Worm (Caenorhabditis elegans) whole organism, early embryonic: ENCODE measurements around the gene vem-1.

Experiments used
- F13C5.2 ChIP-seq: sonication (generic microtip); optimal IDR thresholded peaks from 2 replicates; lab custom pipeline; 2017; ENCODE audit warnings: mild to moderate bottlenecking, missing genetic modification characterization, inconsistent platforms, missing compliant biosample characterization
- ceh-13 ChIP-seq: fragments of 200-800 bp; sonication (Bioruptor generic); optimal IDR thresholded peaks from 2 replicates; lab custom pipeline; 2018; ENCODE audit warnings: mild to moderate bottlenecking, missing genetic modification characterization, missing compliant biosample characterization
- flt-1 ChIP-seq: fragments of 200-800 bp; sonication (Bioruptor generic); IDR thresholded peaks from 2 replicates; pipeline ENCODE4 v1.3.6; 2022; ENCODE audit warnings: missing genetic modification characterization, missing compliant biosample characterization
- hmbx-1 ChIP-seq: sonication (generic microtip); optimal IDR thresholded peaks from 2 replicates; lab custom pipeline; 2016; ENCODE audit warnings: mild to moderate bottlenecking, missing genetic modification characterization, missing compliant biosample characterization
- hnd-1 ChIP-seq: sonication (generic microtip); optimal IDR thresholded peaks from 2 replicates; lab custom pipeline; 2016; ENCODE audit warnings: missing genetic modification characterization, missing compliant biosample characterization
- tbx-37 ChIP-seq: fragments of 200-800 bp; sonication (Bioruptor generic); conservative IDR thresholded peaks from 2 replicates; pipeline ENCODE4 v1.3.6; 2022; ENCODE audit warnings: missing genetic modification reagents, missing genetic modification characterization, missing compliant biosample characterization

DNA sequence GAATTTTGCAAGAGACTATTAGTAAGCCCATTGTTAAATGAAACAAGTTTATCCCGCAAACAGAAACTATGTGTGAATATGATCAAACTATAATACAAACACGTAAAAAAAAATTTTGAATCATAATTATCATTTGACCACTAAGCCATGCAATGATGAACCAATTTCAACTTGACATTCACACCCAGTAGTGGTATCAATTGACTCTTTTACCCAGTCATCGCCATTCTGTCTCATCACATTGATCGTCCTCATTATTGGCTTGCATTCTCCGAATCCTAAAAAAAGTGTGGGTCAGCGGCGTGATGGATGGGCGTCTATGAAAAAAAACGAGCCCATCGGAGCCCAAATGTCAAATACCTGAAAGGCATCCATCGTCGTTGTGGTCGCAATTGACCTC is 31.9 kb upstream of the vem-1 start:
- TF ChIP-seq F13C5.2 (tag; lab: Kevin White, UChicago) (no peak), ceh-13 (no peak), hnd-1 (tag; lab: Kevin White, UChicago) (no peak), tbx-37 (GFP tag; lab: Robert Waterston, UW) (no peak), hmbx-1 (tag; lab: Kevin White, UChicago) (no peak), flt-1 (GFP tag; lab: Robert Waterston, UW) (no peak)
